Fruit fly (Drosophila melanogaster): ENCODE measurements around the gene ninaA.

The ninaA gene

dm6 chr2L:855052-855547 is 22.0 kb upstream of the ninaA start, which contains the start of gene CG13949 (continued):
- TF ChIP-seq dmrt99B (tag; optimal IDR thresholded peaks at IDR 0.05), result peak; percentile 46
- no peak for TF ChIP-seq vnd (GFP tag; IDR thresholded peaks at IDR 0.05; ENCODE audit: partially characterized antibody)
- TF ChIP-seq CG4328 (GFP tag; optimal IDR thresholded peaks at IDR 0.05), result no peak
- peak; percentile 35 for TF ChIP-seq ewg (GFP tag; optimal IDR thresholded peaks at IDR 0.05)
- peak; percentile 59 for TF ChIP-seq Chrac-16 (GFP tag; optimal IDR thresholded peaks at IDR 0.05)
- no peak for TF ChIP-seq sim (GFP tag; IDR thresholded peaks at IDR 0.05)
- TF ChIP-seq CG7556 (GFP tag; optimal IDR thresholded peaks at IDR 0.05), result peak; percentile 60
- TF ChIP-seq pnt (GFP tag; optimal IDR thresholded peaks at IDR 0.05), result peak; percentile 47
- peak; percentile 35 for TF ChIP-seq CG4282 (GFP tag; optimal IDR thresholded peaks at IDR 0.05)
- peak; percentile 69 for TF ChIP-seq row (GFP tag; IDR thresholded peaks at IDR 0.05)
- 0 out of 3 replicates have a peak, but pooled peaks have one; percentile 43 for TF ChIP-seq HLH4C (GFP tag; IDR thresholded peaks at IDR 0.05; ENCODE audit: partially characterized antibody)
- peak; percentile 83 for TF ChIP-seq Xrp1 (GFP tag; IDR thresholded peaks at IDR 0.05)
- no peak for TF ChIP-seq lov (optimal IDR thresholded peaks at IDR 0.05)
- no peak for TF ChIP-seq lov (GFP tag; IDR thresholded peaks at IDR 0.05)
- peak; percentile 60 for TF ChIP-seq Antp (GFP tag; optimal IDR thresholded peaks at IDR 0.05)
- peak; percentile 47 for TF ChIP-seq CG4854 (GFP tag; optimal IDR thresholded peaks at IDR 0.05)
- no peak for TF ChIP-seq D (optimal IDR thresholded peaks at IDR 0.05)
- TF ChIP-seq D (GFP tag; optimal IDR thresholded peaks at IDR 0.05), result peak; percentile 19
- no peak for TF ChIP-seq Adf1 (GFP tag; IDR thresholded peaks at IDR 0.05)
- no peak for TF ChIP-seq Dfd (GFP tag; optimal IDR thresholded peaks at IDR 0.05)
- peak; percentile 82 for TF ChIP-seq Ptx1 (GFP tag; IDR thresholded peaks at IDR 0.05)
- TF ChIP-seq MBD-R2 (GFP tag; IDR thresholded peaks at IDR 0.05), result peak; percentile 82
- no peak for TF ChIP-seq Mad (GFP tag; optimal IDR thresholded peaks at IDR 0.05)
- TF ChIP-seq CG11560 (tag; IDR thresholded peaks at IDR 0.05), result 0 out of 3 replicates have a peak, but pooled peaks have one; percentile 47
- TF ChIP-seq zen2 (GFP tag; IDR thresholded peaks at IDR 0.05; ENCODE audit: partially characterized antibody), result no peak
- TF ChIP-seq Camta (GFP tag; optimal IDR thresholded peaks at IDR 0.05), result peak; percentile 4
- peak; percentile 68 for TF ChIP-seq grau (tag; optimal IDR thresholded peaks at IDR 0.05)
- peak; percentile 66 for TF ChIP-seq CG13287 (GFP tag; IDR thresholded peaks at IDR 0.05; ENCODE audit: partially characterized antibody)
- TF ChIP-seq CG17361 (GFP tag; IDR thresholded peaks at IDR 0.05), result peak; percentile 66; the same call in 2 of the 3 replicates
- TF ChIP-seq sens (GFP tag), result peak; percentile 94
- TF ChIP-seq CG14667 (GFP tag; IDR thresholded peaks at IDR 0.05), result peak; percentile 51; the same call in 1 of the 2 replicates
- peak; percentile 79 for TF ChIP-seq slbo (GFP tag; IDR thresholded peaks at IDR 0.05)
- peak; percentile 31 for TF ChIP-seq CG1529 (GFP tag; optimal IDR thresholded peaks at IDR 0.05)
- peak; percentile 73 for TF ChIP-seq CG2678 (tag; optimal IDR thresholded peaks at IDR 0.05)
- TF ChIP-seq B-H1 (GFP tag; IDR thresholded peaks at IDR 0.05), result peak; percentile 73
- peak; percentile 79 for TF ChIP-seq NFAT (GFP tag; IDR thresholded peaks at IDR 0.05)
- peak; percentile 30; the same call in 1 of the 2 replicates for TF ChIP-seq CG4730 (GFP tag; IDR thresholded peaks at IDR 0.05)
- TF ChIP-seq Rfx (GFP tag; IDR thresholded peaks at IDR 0.05), result peak; percentile 93
- TF ChIP-seq sc (optimal IDR thresholded peaks at IDR 0.05), result no peak
- no peak for TF ChIP-seq sc (GFP tag; optimal IDR thresholded peaks at IDR 0.05)
- no peak for TF ChIP-seq TFAM (GFP tag; optimal IDR thresholded peaks at IDR 0.05)
- peak; percentile 8 for TF ChIP-seq CG4617 (GFP tag; optimal IDR thresholded peaks at IDR 0.05; ENCODE audit: borderline replicate concordance)
- no peak for TF ChIP-seq CG8359 (GFP tag; optimal IDR thresholded peaks at IDR 0.05; ENCODE audit: borderline replicate concordance)
- TF ChIP-seq gcm (GFP tag; optimal IDR thresholded peaks at IDR 0.05), result peak; percentile 64
- TF ChIP-seq run (tag; optimal IDR thresholded peaks at IDR 0.05), result peak; percentile 38
- no peak for TF ChIP-seq CG18476 (GFP tag; optimal IDR thresholded peaks at IDR 0.05)
- no peak for TF ChIP-seq CG9437 (GFP tag; optimal IDR thresholded peaks at IDR 0.05)
- no peak for TF ChIP-seq crp (GFP tag; optimal IDR thresholded peaks at IDR 0.05)
- TF ChIP-seq onecut (GFP tag; IDR thresholded peaks at IDR 0.05), result no peak
- peak; percentile 84 for TF ChIP-seq CoRest (tag; optimal IDR thresholded peaks at IDR 0.05)
- TF ChIP-seq CG17385 (GFP tag; optimal IDR thresholded peaks at IDR 0.05), result peak; percentile 46

Data from whole organism, embryonic.